Fruit fly (Drosophila melanogaster) whole organism, embryonic: Measurements from ENCODE around the gene aph-1.
A peak's percentile ranks its signal among the peaks of the same experiment; 100 is the strongest.

Experiments used
- Dfd ChIP-seq, 2 experiments: fragments of >200 bp; optimal IDR thresholded peaks; 2 replicates each; lab custom pipeline; 2017; ENCODE audit warnings: missing biosample characterization in 2 of 2, missing genetic modification characterization in 2 of 2
- Trl ChIP-seq, 3 experiments: fragments of >200 bp in 2 of 3; fragments of 200-800 bp in 1 of 3; sonication (Bioruptor generic) in 1 of 3; optimal IDR thresholded peaks; 2 replicates in 1 of 3; 3 replicates in 2 of 3; lab custom pipeline; 2016 to 2017; ENCODE audit warnings: missing biosample characterization in 1 of 3, missing genetic modification characterization in 1 of 3
- croc ChIP-seq: fragments of 200-800 bp; sonication (Bioruptor generic); conservative IDR thresholded peaks from 3 replicates; pipeline ENCODE4 v1.3.6; 2022; ENCODE audit warnings: missing biosample characterization, missing genetic modification characterization
- pan ChIP-seq, 4 experiments: fragments of >200 bp in 3 of 4; fragments of 200-800 bp in 1 of 4; sonication (Bioruptor generic) in 1 of 4; optimal IDR thresholded peaks in 3 of 4; IDR thresholded peaks in 1 of 4; 2 replicates each; pipeline versions ENCODE4 v1.3.6 to Lab custom; 2017 to 2022; ENCODE audit warnings: missing biosample characterization in 2 of 4, missing genetic modification characterization in 2 of 4, mixed read lengths in 1 of 4
- row ChIP-seq: fragments of 200-800 bp; sonication (Bioruptor generic); IDR thresholded peaks from 3 replicates; pipeline ENCODE4 v1.3.6; 2022; ENCODE audit warnings: missing biosample characterization, missing genetic modification characterization
- trem ChIP-seq: fragments of 200-800 bp; optimal IDR thresholded peaks from 3 replicates; lab custom pipeline; 2019; ENCODE audit warnings: missing biosample characterization, mild to moderate bottlenecking, missing genetic modification characterization, moderate library complexity

DNA sequence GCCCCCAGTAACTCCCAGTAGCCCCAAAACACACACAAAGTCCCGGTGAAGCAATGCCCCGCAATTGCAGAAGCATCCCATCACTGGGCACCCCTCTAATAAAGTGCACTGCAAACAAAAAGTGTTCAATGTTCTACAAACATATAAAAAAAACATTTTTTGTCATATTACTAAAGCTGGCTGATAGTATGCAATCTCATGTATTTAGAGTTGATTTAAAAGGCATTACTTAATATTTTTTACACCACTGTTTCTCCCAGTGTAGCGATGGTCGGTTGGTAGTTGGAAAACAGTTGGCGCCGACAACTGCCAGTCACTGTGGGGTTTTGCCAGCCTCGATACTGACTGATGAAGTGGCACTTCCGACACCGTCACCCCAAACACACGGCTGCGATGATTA lies 45.7 kb upstream of the aph-1 start:
- TF ChIP-seq row (GFP tag; lab: Robert Waterston, UW) (peak; percentile 54; the same call in 1 of the 3 replicates), pan (optimal IDR thresholded peaks at IDR 0.05; lab: Kevin White, UChicago) (no peak), pan (GFP tag; optimal IDR thresholded peaks at IDR 0.05 in 1 of 2, IDR thresholded peaks at IDR 0.05 in 1 of 2) (no peak), Dfd (GFP tag; optimal IDR thresholded peaks at IDR 0.05; lab: Kevin White, UChicago) (no peak), trem (tag; lab: Kevin White, UChicago) (no peak), croc (GFP tag; lab: Robert Waterston, UW) (no peak), Trl (optimal IDR thresholded peaks at IDR 0.05; lab: Kevin White, UChicago) (no peak), Trl (GFP tag; optimal IDR thresholded peaks at IDR 0.05; lab: Kevin White, UChicago) (no peak)
